Fruit fly (Drosophila melanogaster): ENCODE data around the gene Ndc80.

Ndc80 gene

dm6 chrX:13636810-13637209 lies 24.9 kb upstream of the Ndc80 start:
- TF ChIP-seq h (optimal IDR thresholded peaks at IDR 0.05), result no peak
- no peak for TF ChIP-seq Myc (optimal IDR thresholded peaks at IDR 0.05)
- no peak for TF ChIP-seq Sin3A (optimal IDR thresholded peaks at IDR 0.05)

- TF ChIP-seq insv (optimal IDR thresholded peaks at IDR 0.05) (no peak), h (optimal IDR thresholded peaks at IDR 0.05) (no peak), ttk (optimal IDR thresholded peaks at IDR 0.05) (no peak), psq (optimal IDR thresholded peaks at IDR 0.05) (no peak), Myc (optimal IDR thresholded peaks at IDR 0.05) (no peak), Sin3A (optimal IDR thresholded peaks at IDR 0.05) (no peak)
Measured at dm6 chrX:13635000-13635368, 23.1 kb upstream of the Ndc80 start.

dm6 chrX:13634254-13634999 lies 22.6 kb upstream of the Ndc80 start:
- no peak for TF ChIP-seq psq (optimal IDR thresholded peaks at IDR 0.05)
- TF ChIP-seq Myc (optimal IDR thresholded peaks at IDR 0.05), result no peak
- no peak for TF ChIP-seq Sin3A (optimal IDR thresholded peaks at IDR 0.05)
- TF ChIP-seq h (optimal IDR thresholded peaks at IDR 0.05), result no peak
- no peak for TF ChIP-seq ttk (optimal IDR thresholded peaks at IDR 0.05)
- TF ChIP-seq insv (optimal IDR thresholded peaks at IDR 0.05), result no peak

- TF ChIP-seq Myc (optimal IDR thresholded peaks at IDR 0.05), result no peak
Measured at dm6 chrX:13633298-13633891, 21.5 kb upstream of the Ndc80 start.

- TF ChIP-seq psq (optimal IDR thresholded peaks at IDR 0.05) (no peak), insv (optimal IDR thresholded peaks at IDR 0.05) (no peak), Sin3A (optimal IDR thresholded peaks at IDR 0.05) (no peak), h (optimal IDR thresholded peaks at IDR 0.05) (no peak), Myc (optimal IDR thresholded peaks at IDR 0.05) (no peak)
Measured at dm6 chrX:13632606-13633005, 20.7 kb upstream of the Ndc80 start.

dm6 chrX:13630290-13630900 lies 18.5 kb upstream of the Ndc80 start:
- TF ChIP-seq insv (optimal IDR thresholded peaks at IDR 0.05) (no peak), Sin3A (optimal IDR thresholded peaks at IDR 0.05) (no peak), Myc (optimal IDR thresholded peaks at IDR 0.05) (no peak)

dm6 chrX:13629414-13629813 lies 17.6 kb upstream of the Ndc80 start:
- no peak for TF ChIP-seq psq (optimal IDR thresholded peaks at IDR 0.05)
- no peak for TF ChIP-seq Myc (optimal IDR thresholded peaks at IDR 0.05)
- TF ChIP-seq insv (optimal IDR thresholded peaks at IDR 0.05), result no peak
- TF ChIP-seq h (optimal IDR thresholded peaks at IDR 0.05), result no peak
- TF ChIP-seq ttk (optimal IDR thresholded peaks at IDR 0.05), result no peak
- TF ChIP-seq Sin3A (optimal IDR thresholded peaks at IDR 0.05), result no peak

dm6 chrX:13627855-13628254 lies 16.0 kb upstream of the Ndc80 start:
- TF ChIP-seq psq (optimal IDR thresholded peaks at IDR 0.05), result no peak
- TF ChIP-seq ttk (optimal IDR thresholded peaks at IDR 0.05), result no peak
- no peak for TF ChIP-seq Sin3A (optimal IDR thresholded peaks at IDR 0.05)
- no peak for TF ChIP-seq Myc (optimal IDR thresholded peaks at IDR 0.05)
- no peak for TF ChIP-seq insv (optimal IDR thresholded peaks at IDR 0.05)
- TF ChIP-seq h (optimal IDR thresholded peaks at IDR 0.05), result no peak

- TF ChIP-seq h (optimal IDR thresholded peaks at IDR 0.05) (no peak), ttk (optimal IDR thresholded peaks at IDR 0.05) (no peak), insv (optimal IDR thresholded peaks at IDR 0.05) (no peak), Sin3A (optimal IDR thresholded peaks at IDR 0.05) (no peak), Myc (optimal IDR thresholded peaks at IDR 0.05) (no peak), psq (optimal IDR thresholded peaks at IDR 0.05) (no peak)
Measured at dm6 chrX:13626579-13626894, 14.7 kb upstream of the Ndc80 start.

dm6 chrX:13625888-13626578 lies 14.2 kb upstream of the Ndc80 start:
- TF ChIP-seq ttk (optimal IDR thresholded peaks at IDR 0.05) (no peak), Sin3A (optimal IDR thresholded peaks at IDR 0.05) (no peak), h (optimal IDR thresholded peaks at IDR 0.05) (no peak)

- no peak for TF ChIP-seq Myc (optimal IDR thresholded peaks at IDR 0.05)
- TF ChIP-seq h (optimal IDR thresholded peaks at IDR 0.05), result no peak
- TF ChIP-seq ttk (optimal IDR thresholded peaks at IDR 0.05), result no peak
- TF ChIP-seq psq (optimal IDR thresholded peaks at IDR 0.05), result no peak
- no peak for TF ChIP-seq Sin3A (optimal IDR thresholded peaks at IDR 0.05)
- TF ChIP-seq insv (optimal IDR thresholded peaks at IDR 0.05), result no peak
Measured at dm6 chrX:13625080-13625723, 13.3 kb upstream of the Ndc80 start.

- no peak for TF ChIP-seq psq (optimal IDR thresholded peaks at IDR 0.05)
- no peak for TF ChIP-seq Myc (optimal IDR thresholded peaks at IDR 0.05)
- TF ChIP-seq insv (optimal IDR thresholded peaks at IDR 0.05), result no peak
- TF ChIP-seq h (optimal IDR thresholded peaks at IDR 0.05), result no peak
- TF ChIP-seq ttk (optimal IDR thresholded peaks at IDR 0.05), result no peak
- TF ChIP-seq Sin3A (optimal IDR thresholded peaks at IDR 0.05), result no peak
Measured at dm6 chrX:13624334-13625079, 12.6 kb upstream of the Ndc80 start, which contains the start of the genes CG2691 and NFAT. CG2691 (minus strand) TSS chrX:13624408. NFAT (plus strand) TSS chrX:13624745.

Measured in Kc167 (cell line).